Worm (Caenorhabditis elegans): ENCODE measurements around the gene Y75B12B.1.

ce11 chrV:15150661-15151060 is 33.8 kb upstream of the Y75B12B.1 start, which contains the start of gene T09F5.2:
- TF ChIP-seq unc-39 (tag; optimal IDR thresholded peaks at IDR 0.05) = no peak
- TF ChIP-seq fkh-10 (GFP tag; optimal IDR thresholded peaks at IDR 0.05) = no peak
- TF ChIP-seq daf-8 (GFP tag; IDR thresholded peaks at IDR 0.05) = no peak
- TF ChIP-seq lin-38 (GFP tag; IDR thresholded peaks at IDR 0.05) = no peak
- TF ChIP-seq nhr-237 (tag; optimal IDR thresholded peaks at IDR 0.05) = no peak
- TF ChIP-seq dpl-1 (GFP tag; optimal IDR thresholded peaks at IDR 0.05) = no peak
- no peak for TF ChIP-seq R02D3.7 (tag; optimal IDR thresholded peaks at IDR 0.05)
- no peak for TF ChIP-seq fos-1 (tag; optimal IDR thresholded peaks at IDR 0.05)
- no peak for TF ChIP-seq T20F7.1 (GFP tag; optimal IDR thresholded peaks at IDR 0.05)
- no peak for TF ChIP-seq dmd-8 (GFP tag; IDR thresholded peaks at IDR 0.05)
- TF ChIP-seq ztf-11 (tag; optimal IDR thresholded peaks at IDR 0.05) = no peak
- TF ChIP-seq nhr-11 (tag; optimal IDR thresholded peaks at IDR 0.05) = no peak
- no peak for TF ChIP-seq nhr-41 (GFP tag; IDR thresholded peaks at IDR 0.05)
